Worm (Caenorhabditis elegans) whole organism, midembryonic: ENCODE data around the gene srh-30.

Experiments
- cog-1 ChIP-seq: sonication (generic microtip); optimal IDR thresholded peaks from 2 replicates; lab custom pipeline; 2016; ENCODE audit warnings: missing genetic modification characterization, missing compliant biosample characterization
- flt-1 ChIP-seq: fragments of 200-800 bp; sonication (Bioruptor generic); IDR thresholded peaks from 2 replicates; pipeline ENCODE4 v1.3.6; 2022; ENCODE audit warnings: missing genetic modification characterization, missing compliant biosample characterization
- klf-2 ChIP-seq: fragments of 200-800 bp; sonication (Bioruptor generic); conservative IDR thresholded peaks from 2 replicates; pipeline ENCODE4 v1.3.6; 2022; ENCODE audit warnings: missing genetic modification reagents, missing genetic modification characterization, missing compliant biosample characterization
- med-1 ChIP-seq: sonication (generic microtip); optimal IDR thresholded peaks from 2 replicates; lab custom pipeline; 2017; ENCODE audit warnings: missing genetic modification characterization, mild to moderate bottlenecking, missing compliant biosample characterization, antibody characterized with exemption, missing genetic modification reagents; ENCODE audit not compliant: insufficient read depth
- ztf-23 ChIP-seq: fragments of 200-800 bp; sonication (Bioruptor generic); IDR thresholded peaks from 2 replicates; pipeline ENCODE4 v1.3.6; 2022; ENCODE audit warnings: missing genetic modification reagents, missing genetic modification characterization, missing compliant biosample characterization

DNA sequence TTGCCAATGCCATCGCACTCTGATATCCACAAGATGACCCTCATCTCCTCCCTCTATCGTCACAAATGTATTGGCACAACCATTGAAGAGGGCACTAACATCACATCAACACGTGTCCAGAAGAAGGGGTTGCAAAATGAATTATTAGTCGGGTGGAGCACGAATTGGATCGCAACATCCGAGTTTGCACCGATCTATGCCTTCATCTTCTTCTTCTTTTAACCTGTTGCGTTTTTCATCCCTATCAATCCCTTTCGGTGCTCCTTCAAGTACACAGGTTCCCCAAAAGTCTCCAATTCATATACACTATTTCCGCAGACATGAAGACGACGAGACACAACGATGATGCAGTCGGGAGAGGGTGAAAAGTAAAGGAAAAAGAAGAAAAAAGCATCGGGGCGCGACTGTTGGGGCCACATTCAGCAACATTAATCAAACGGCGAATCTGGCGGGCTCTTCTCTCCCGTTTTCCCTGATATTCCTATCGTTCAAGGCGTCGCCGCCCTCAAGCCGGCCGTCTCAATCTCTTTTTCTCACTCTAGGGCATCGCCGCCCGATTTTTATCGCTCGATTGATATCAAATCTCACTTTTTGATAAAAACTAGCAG is 19.9 kb downstream of the srh-30 start:
- TF ChIP-seq flt-1 (GFP tag; lab: Robert Waterston, UW), result no peak
- no peak for TF ChIP-seq cog-1 (tag; lab: Kevin White, UChicago)
- no peak for TF ChIP-seq ztf-23 (GFP tag; lab: Robert Waterston, UW)
- 0 out of 2 replicates have a peak, but pooled peaks have one; percentile 16 for TF ChIP-seq klf-2 (GFP tag; lab: Robert Waterston, UW)
- TF ChIP-seq med-1, result no peak
